Fruit fly (Drosophila melanogaster) whole organism, embryonic: ENCODE results near the gene CG7484.

ENCODE experiments used
- Bdp1 ChIP-seq: fragments of 200-800 bp; sonication (Bioruptor generic); optimal IDR thresholded peaks from 3 replicates; lab custom pipeline; 2016; ENCODE audit warnings: missing biosample characterization, missing genetic modification characterization
- CG10543 ChIP-seq: fragments of 200-800 bp; sonication (Bioruptor generic); optimal IDR thresholded peaks from 3 replicates; lab custom pipeline; 2017; ENCODE audit warnings: missing biosample characterization, mild to moderate bottlenecking, missing genetic modification characterization, moderate library complexity
- CG10959 ChIP-seq: fragments of 200-800 bp; sonication (Bioruptor generic); IDR thresholded peaks from 2 replicates; pipeline ENCODE4 v1.3.6; 2022; ENCODE audit warnings: missing biosample characterization, missing genetic modification characterization
- CG11695 ChIP-seq: fragments of 200-800 bp; sonication (Bioruptor generic); IDR thresholded peaks from 3 replicates; pipeline ENCODE4 v1.3.6; 2022; ENCODE audit warnings: missing biosample characterization, missing genetic modification characterization
- CG15479 ChIP-seq: fragments of 200-800 bp; sonication (Bioruptor generic); optimal IDR thresholded peaks from 3 replicates; lab custom pipeline; 2019; ENCODE audit warnings: missing biosample characterization, mild to moderate bottlenecking, missing genetic modification characterization, moderate library complexity
- CG17385 ChIP-seq: fragments of 200-800 bp; sonication (Bioruptor generic); optimal IDR thresholded peaks from 3 replicates; lab custom pipeline; 2018; ENCODE audit warnings: missing biosample characterization, mild to moderate bottlenecking, missing genetic modification characterization
- CG18262 ChIP-seq: fragments of 200-800 bp; optimal IDR thresholded peaks from 3 replicates; lab custom pipeline; 2019; ENCODE audit warnings: missing biosample characterization, mild to moderate bottlenecking, missing genetic modification characterization, moderate library complexity
- CG18476 ChIP-seq: fragments of 200-800 bp; sonication (Bioruptor generic); optimal IDR thresholded peaks from 2 replicates; lab custom pipeline; 2016; ENCODE audit warnings: missing biosample characterization, mild to moderate bottlenecking, missing genetic modification characterization
- CG2678 ChIP-seq: fragments of 200-800 bp; sonication (Bioruptor generic); optimal IDR thresholded peaks from 3 replicates; lab custom pipeline; 2019; ENCODE audit warnings: missing biosample characterization, mild to moderate bottlenecking, missing genetic modification characterization, moderate library complexity
- CG30431 ChIP-seq: fragments of 200-800 bp; sonication (Bioruptor generic); optimal IDR thresholded peaks from 2 replicates; lab custom pipeline; 2017; ENCODE audit warnings: missing biosample characterization, missing genetic modification characterization
- CG3281 ChIP-seq: fragments of 200-800 bp; sonication (Bioruptor generic); optimal IDR thresholded peaks from 3 replicates; lab custom pipeline; 2017; ENCODE audit warnings: missing biosample characterization, mild to moderate bottlenecking, missing genetic modification characterization
- CG33557 ChIP-seq: fragments of 200-800 bp; sonication (Bioruptor generic); optimal IDR thresholded peaks from 2 replicates; lab custom pipeline; 2019; ENCODE audit warnings: missing biosample characterization, mild to moderate bottlenecking, missing genetic modification characterization, moderate library complexity
- CG3407 ChIP-seq: fragments of 200-800 bp; sonication (Bioruptor generic); optimal IDR thresholded peaks from 2 replicates; lab custom pipeline; 2018; ENCODE audit warnings: missing biosample characterization, mild to moderate bottlenecking, missing genetic modification characterization
- CG3847 ChIP-seq: fragments of 200-800 bp; sonication (Bioruptor generic); IDR thresholded peaks from 2 replicates; pipeline ENCODE4 v1.3.6; 2022; ENCODE audit warnings: missing biosample characterization, missing genetic modification characterization
- CG4404 ChIP-seq: fragments of 200-800 bp; sonication (Bioruptor generic); IDR thresholded peaks from 2 replicates; pipeline ENCODE4 v1.3.6; 2022; ENCODE audit warnings: missing biosample characterization, missing genetic modification characterization
- CG4617 ChIP-seq: fragments of 200-800 bp; sonication (Bioruptor generic); optimal IDR thresholded peaks from 3 replicates; lab custom pipeline; 2016; ENCODE audit warnings: missing biosample characterization, missing genetic modification characterization, borderline replicate concordance
- CG7372 ChIP-seq: fragments of 200-800 bp; sonication (Bioruptor generic); IDR thresholded peaks from 2 replicates; pipeline ENCODE4 v1.3.6; 2022; ENCODE audit warnings: missing biosample characterization, missing genetic modification characterization
- CkIIα-i1 ChIP-seq: fragments of 200-800 bp; sonication (Bioruptor generic); IDR thresholded peaks from 2 replicates; pipeline ENCODE4 v1.3.6; 2022; ENCODE audit warnings: missing biosample characterization, missing genetic modification characterization
- CoRest ChIP-seq: fragments of 200-800 bp; sonication (Bioruptor generic); optimal IDR thresholded peaks from 3 replicates; lab custom pipeline; 2018; ENCODE audit warnings: missing biosample characterization, mild to moderate bottlenecking, missing genetic modification characterization, moderate library complexity
- CrebB ChIP-seq: fragments of 200-800 bp; sonication (Bioruptor generic); optimal IDR thresholded peaks from 3 replicates; lab custom pipeline; 2018; ENCODE audit warnings: missing biosample characterization, mild to moderate bottlenecking, missing genetic modification characterization
- D ChIP-seq, 2 experiments: fragments of 200-800 bp in 1 of 2; fragments of >200 bp in 1 of 2; sonication (Bioruptor generic) in 1 of 2; optimal IDR thresholded peaks; 2 replicates in 1 of 2; 3 replicates in 1 of 2; lab custom pipeline; 2017; ENCODE audit warnings: mild to moderate bottlenecking in 1 of 2, missing biosample characterization in 1 of 2, missing genetic modification characterization in 1 of 2, missing genetic modification reagents in 1 of 2
- Dek ChIP-seq: fragments of 200-800 bp; sonication (Bioruptor generic); optimal IDR thresholded peaks from 3 replicates; lab custom pipeline; 2019; ENCODE audit warnings: missing biosample characterization, mild to moderate bottlenecking, missing genetic modification characterization, moderate library complexity
- Dfd ChIP-seq, 2 experiments: fragments of >200 bp; optimal IDR thresholded peaks; 2 replicates each; lab custom pipeline; 2017; ENCODE audit warnings: missing biosample characterization in 2 of 2, missing genetic modification characterization in 2 of 2
- GATAe ChIP-seq: fragments of 200-800 bp; sonication (Bioruptor generic); conservative IDR thresholded peaks from 2 replicates; pipeline ENCODE4 v1.3.6; 2022; ENCODE audit warnings: missing biosample characterization, missing genetic modification characterization
- Gug ChIP-seq: fragments of 200-800 bp; sonication (Bioruptor generic); IDR thresholded peaks from 4 replicates; pipeline ENCODE4 v1.3.6; 2022; ENCODE audit warnings: missing biosample characterization, missing genetic modification characterization
- HLH3B ChIP-seq: fragments of 200-800 bp; sonication (Bioruptor generic); IDR thresholded peaks from 2 replicates; pipeline ENCODE4 v1.3.6; 2022; ENCODE audit warnings: missing biosample characterization, missing genetic modification characterization
- HLHmδ ChIP-seq: fragments of 200-800 bp; sonication (Bioruptor generic); optimal IDR thresholded peaks from 2 replicates; lab custom pipeline; 2018; ENCODE audit warnings: missing biosample characterization, mild to moderate bottlenecking, missing genetic modification characterization, moderate library complexity
- Hmr ChIP-seq: fragments of 200-800 bp; sonication (Bioruptor generic); optimal IDR thresholded peaks from 3 replicates; lab custom pipeline; 2017; ENCODE audit warnings: mild to moderate bottlenecking, missing biosample characterization, missing genetic modification reagents, missing genetic modification characterization
- Lpt ChIP-seq: fragments of >200 bp; optimal IDR thresholded peaks from 2 replicates; lab custom pipeline; 2018; ENCODE audit warnings: missing biosample characterization, missing genetic modification characterization
- Med ChIP-seq: fragments of 200-800 bp; sonication (Bioruptor generic); peaks from one replicate; lab custom pipeline; 2016; ENCODE audit warnings: missing biosample characterization, missing genetic modification characterization, mild to moderate bottlenecking, inconsistent platforms, moderate library complexity
- Mrtf ChIP-seq: fragments of 200-800 bp; sonication (Bioruptor generic); IDR thresholded peaks from 3 replicates; pipeline ENCODE4 v1.3.6; 2022; ENCODE audit warnings: missing biosample characterization, missing genetic modification characterization
- Myb ChIP-seq: fragments of 200-800 bp; sonication (Bioruptor generic); optimal IDR thresholded peaks from 2 replicates; lab custom pipeline; 2016; ENCODE audit warnings: missing biosample characterization, missing genetic modification characterization
- Nf-YA ChIP-seq: fragments of 200-800 bp; sonication (Bioruptor generic); IDR thresholded peaks from 2 replicates; pipeline ENCODE4 v1.3.6; 2022; ENCODE audit warnings: missing biosample characterization, missing genetic modification characterization
- Oaz ChIP-seq: fragments of 200-800 bp; sonication (Bioruptor generic); IDR thresholded peaks from 2 replicates; pipeline ENCODE4 v1.3.6; 2022; ENCODE audit warnings: missing biosample characterization, missing genetic modification characterization
- Rx ChIP-seq: fragments of 200-800 bp; sonication (Bioruptor generic); IDR thresholded peaks from 2 replicates; pipeline ENCODE4 v1.3.6; 2022; ENCODE audit warnings: missing biosample characterization, missing genetic modification characterization
- ac ChIP-seq: fragments of 200-800 bp; sonication (Bioruptor generic); optimal IDR thresholded peaks from 3 replicates; lab custom pipeline; 2017; ENCODE audit warnings: missing biosample characterization, mild to moderate bottlenecking, missing genetic modification characterization
- ash1 ChIP-seq: fragments of 200-800 bp; sonication (Bioruptor generic); optimal IDR thresholded peaks from 2 replicates; lab custom pipeline; 2018; ENCODE audit warnings: missing biosample characterization, mild to moderate bottlenecking, missing genetic modification characterization
- bab2 ChIP-seq: fragments of 200-800 bp; sonication (Bioruptor generic); optimal IDR thresholded peaks from 2 replicates; lab custom pipeline; 2016; ENCODE audit warnings: missing biosample characterization, missing genetic modification characterization
- bowl ChIP-seq: fragments of 200-800 bp; sonication (Bioruptor generic); IDR thresholded peaks from 2 replicates; pipeline ENCODE4 v1.3.6; 2022; ENCODE audit warnings: missing biosample characterization, missing genetic modification characterization
- chinmo ChIP-seq: fragments of 200-800 bp; sonication (Bioruptor generic); IDR thresholded peaks from 4 replicates; pipeline ENCODE4 v1.3.6; 2022; ENCODE audit warnings: missing biosample characterization, missing genetic modification characterization; ENCODE audit not compliant: partially characterized antibody
- en ChIP-seq: fragments of 200-800 bp; sonication (Bioruptor generic); optimal IDR thresholded peaks from 2 replicates; lab custom pipeline; 2016; ENCODE audit warnings: missing biosample characterization, missing genetic modification characterization
- eyg ChIP-seq: fragments of 200-800 bp; sonication (Bioruptor generic); optimal IDR thresholded peaks from 3 replicates; lab custom pipeline; 2016; ENCODE audit warnings: missing biosample characterization, missing genetic modification characterization
- grn ChIP-seq: fragments of 200-800 bp; sonication (Bioruptor generic); optimal IDR thresholded peaks from 3 replicates; lab custom pipeline; 2017; ENCODE audit warnings: missing biosample characterization, missing genetic modification characterization
- ham ChIP-seq: fragments of 200-800 bp; sonication (Bioruptor generic); IDR thresholded peaks from 2 replicates; pipeline ENCODE4 v1.3.6; 2022; ENCODE audit warnings: missing biosample characterization, missing genetic modification characterization
- hkb ChIP-seq, 2 experiments: fragments of 200-800 bp in 1 of 2; fragments of >200 bp in 1 of 2; sonication (Bioruptor generic) in 1 of 2; IDR thresholded peaks in 1 of 2; optimal IDR thresholded peaks in 1 of 2; 2 replicates each; pipeline versions ENCODE4 v1.3.6 to Lab custom; 2017 to 2022; ENCODE audit warnings: missing biosample characterization in 1 of 2, missing genetic modification characterization in 1 of 2
- mirr ChIP-seq: fragments of 200-800 bp; sonication (Bioruptor generic); optimal IDR thresholded peaks from 3 replicates; lab custom pipeline; 2018; ENCODE audit warnings: missing biosample characterization, mild to moderate bottlenecking, missing genetic modification characterization
- oc ChIP-seq: fragments of 200-800 bp; sonication (Bioruptor generic); optimal IDR thresholded peaks from 2 replicates; lab custom pipeline; 2018; ENCODE audit warnings: missing biosample characterization, mild to moderate bottlenecking, missing genetic modification characterization, moderate library complexity
- pita ChIP-seq: fragments of 200-800 bp; sonication (Bioruptor generic); optimal IDR thresholded peaks from 2 replicates; lab custom pipeline; 2017; ENCODE audit warnings: missing biosample characterization, mild to moderate bottlenecking, missing genetic modification characterization
- sd ChIP-seq: fragments of 200-800 bp; sonication (Bioruptor generic); optimal IDR thresholded peaks from 3 replicates; lab custom pipeline; 2018; ENCODE audit warnings: missing biosample characterization, mild to moderate bottlenecking, missing genetic modification characterization, moderate library complexity
- seq ChIP-seq: fragments of 200-800 bp; sonication (Bioruptor generic); IDR thresholded peaks from 2 replicates; pipeline ENCODE4 v1.3.6; 2022; ENCODE audit warnings: missing biosample characterization, missing genetic modification characterization
- zen2 ChIP-seq: fragments of 200-800 bp; sonication (Bioruptor generic); IDR thresholded peaks from 3 replicates; pipeline ENCODE4 v1.3.6; 2022; ENCODE audit warnings: missing biosample characterization, missing genetic modification characterization; ENCODE audit not compliant: partially characterized antibody

The CG7484 gene

DNA sequence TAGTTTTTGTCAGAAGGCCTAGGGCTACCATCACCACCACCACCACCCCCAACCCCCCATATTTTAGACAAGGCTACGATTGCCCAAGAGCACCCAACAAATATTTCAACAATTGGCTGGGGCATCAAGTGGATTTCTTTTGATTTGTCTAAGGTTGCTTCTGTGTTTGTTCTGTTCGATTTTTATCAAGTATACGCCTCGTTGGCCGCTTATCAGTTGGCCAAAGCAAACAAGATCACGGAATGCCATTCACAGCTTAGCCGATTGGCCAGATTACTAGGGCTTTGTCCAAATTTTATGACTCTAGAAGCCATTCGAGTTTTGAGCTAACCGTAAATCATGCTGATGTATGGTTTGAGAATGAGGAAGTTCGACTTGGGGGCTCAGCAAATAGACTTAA, 38.6 kb upstream of the CG7484 start (continued):
- TF ChIP-seq pita (no peak), Med (GFP tag; lab: Kevin White, UChicago) (peak; percentile 49), Nf-YA (no peak), CG15479 (GFP tag; lab: Kevin White, UChicago) (no peak), Lpt (no peak), ham (GFP tag; lab: Robert Waterston, UW) (no peak), CrebB (tag; lab: Kevin White, UChicago) (no peak), CG30431 (GFP tag; lab: Kevin White, UChicago) (no peak), CG10959 (GFP tag; lab: Robert Waterston, UW) (no peak), Bdp1 (no peak), seq (no peak), Mrtf (GFP tag; lab: Robert Waterston, UW) (no peak), eyg (GFP tag; lab: Kevin White, UChicago) (no peak), CG7372 (peak; percentile 49; the same call in 1 of the 2 replicates), hkb (optimal IDR thresholded peaks at IDR 0.05; lab: Kevin White, UChicago) (no peak), hkb (GFP tag; IDR thresholded peaks at IDR 0.05; lab: Robert Waterston, UW) (no peak), CG18262 (tag; lab: Kevin White, UChicago) (no peak), Rx (GFP tag; lab: Robert Waterston, UW) (no peak), CoRest (tag; lab: Kevin White, UChicago) (no peak), GATAe (GFP tag; lab: Robert Waterston, UW) (0 out of 2 replicates have a peak, but pooled peaks have one; percentile 28), HLHmδ (GFP tag; lab: Kevin White, UChicago) (no peak), sd (tag; lab: Kevin White, UChicago) (peak; percentile 88), Dek (tag; lab: Kevin White, UChicago) (no peak), grn (GFP tag; lab: Kevin White, UChicago) (peak; percentile 84), Dfd (GFP tag; optimal IDR thresholded peaks at IDR 0.05; lab: Kevin White, UChicago) (no peak), ash1 (GFP tag; lab: Kevin White, UChicago) (no peak), Hmr (GFP tag; lab: Kevin White, UChicago) (peak; percentile 6), CG10543 (GFP tag; lab: Kevin White, UChicago) (no peak), CG4617 (GFP tag; lab: Kevin White, UChicago) (no peak), HLH3B (GFP tag; lab: Robert Waterston, UW) (no peak), CkIIα-i1 (GFP tag; lab: Robert Waterston, UW) (no peak), bowl (no peak), CG18476 (GFP tag; lab: Kevin White, UChicago) (no peak), CG11695 (GFP tag; lab: Robert Waterston, UW) (no peak), CG2678 (tag; lab: Kevin White, UChicago) (no peak), zen2 (no peak), D (optimal IDR thresholded peaks at IDR 0.05; lab: Kevin White, UChicago) (no peak), D (GFP tag; optimal IDR thresholded peaks at IDR 0.05; lab: Kevin White, UChicago) (no peak), CG4404 (no peak), Oaz (no peak), CG3407 (GFP tag; lab: Kevin White, UChicago) (no peak), CG3281 (GFP tag; lab: Kevin White, UChicago) (no peak), CG17385 (GFP tag; lab: Kevin White, UChicago) (no peak), ac (GFP tag; lab: Kevin White, UChicago) (no peak), CG3847 (no peak), en (GFP tag; lab: Kevin White, UChicago) (no peak), Gug (no peak), mirr (GFP tag; lab: Kevin White, UChicago) (peak; percentile 43), chinmo (GFP tag; lab: Robert Waterston, UW) (peak; percentile 65; the same call in 1 of the 4 replicates), bab2 (no peak), CG33557 (GFP tag; lab: Kevin White, UChicago) (no peak), Myb (GFP tag; lab: Kevin White, UChicago) (no peak), oc (tag; lab: Kevin White, UChicago) (no peak)
